Worm (Caenorhabditis elegans) whole organism, young adult: ENCODE data around the gene rsp-1.

Experiments
- B0019.2 ChIP-seq: fragments of 200-800 bp; sonication (Bioruptor generic); conservative IDR thresholded peaks from 2 replicates; pipeline ENCODE4 v1.3.6; 2022; ENCODE audit warnings: missing genetic modification reagents, missing genetic modification characterization, missing compliant biosample characterization
- B0035.1 ChIP-seq: sonication (generic microtip); optimal IDR thresholded peaks from 2 replicates; lab custom pipeline; 2016; ENCODE audit warnings: missing genetic modification characterization, mild to moderate bottlenecking, missing compliant biosample characterization, missing genotype, missing genetic modification reagents
- C17E4.6 ChIP-seq: fragments of 200-800 bp; sonication (Bioruptor generic); IDR thresholded peaks from 2 replicates; pipeline ENCODE4 v1.3.6; 2022; ENCODE audit warnings: missing genetic modification reagents, missing genetic modification characterization, missing compliant biosample characterization
- F39B2.1 ChIP-seq: fragments of 200-800 bp; sonication (Bioruptor generic); IDR thresholded peaks from 2 replicates; pipeline ENCODE4 v1.3.6; 2022; ENCODE audit warnings: missing genetic modification reagents, missing genetic modification characterization, missing compliant biosample characterization
- F55B11.4 ChIP-seq: sonication (generic microtip); optimal IDR thresholded peaks from 2 replicates; lab custom pipeline; 2016; ENCODE audit warnings: missing compliant biosample characterization, missing genetic modification characterization, borderline replicate concordance; ENCODE audit not compliant: insufficient read depth
- F57A8.1 ChIP-seq: fragments of 200-800 bp; sonication (Bioruptor generic); optimal IDR thresholded peaks from 2 replicates; lab custom pipeline; 2018; ENCODE audit warnings: mild to moderate bottlenecking, missing genetic modification characterization, moderate library complexity, missing compliant biosample characterization
- F57C9.4 ChIP-seq: sonication (generic microtip); optimal IDR thresholded peaks from 2 replicates; lab custom pipeline; 2017; ENCODE audit warnings: mild to moderate bottlenecking, missing genetic modification characterization, missing compliant biosample characterization
- K11D2.4 ChIP-seq: fragments of 200-800 bp; sonication (Bioruptor generic); IDR thresholded peaks from 2 replicates; pipeline ENCODE4 v1.3.6; 2022; ENCODE audit warnings: missing genetic modification reagents, missing genetic modification characterization, missing compliant biosample characterization
- K12H6.12 ChIP-seq: fragments of 200-800 bp; sonication (Bioruptor generic); optimal IDR thresholded peaks from 2 replicates; lab custom pipeline; 2018; ENCODE audit warnings: mild to moderate bottlenecking, missing genetic modification characterization, missing compliant biosample characterization
- T26A5.8 ChIP-seq: sonication (generic microtip); optimal IDR thresholded peaks from 2 replicates; lab custom pipeline; 2016; ENCODE audit warnings: missing genetic modification characterization, missing compliant biosample characterization
- Y95B8A.8 ChIP-seq: fragments of 200-800 bp; sonication (Bioruptor generic); IDR thresholded peaks from 2 replicates; pipeline ENCODE4 v1.3.6; 2022; ENCODE audit warnings: missing genetic modification reagents, missing genetic modification characterization, missing compliant biosample characterization
- aptf-2 ChIP-seq: fragments of 200-800 bp; sonication (Bioruptor generic); conservative IDR thresholded peaks from 2 replicates; pipeline ENCODE4 v1.3.6; 2022; ENCODE audit warnings: missing genetic modification reagents, missing genetic modification characterization, missing compliant biosample characterization
- aptf-3 ChIP-seq: fragments of 200-800 bp; sonication (Bioruptor generic); IDR thresholded peaks from 2 replicates; pipeline ENCODE4 v1.3.6; 2022; ENCODE audit warnings: missing genetic modification characterization, missing compliant biosample characterization
- atf-7 ChIP-seq: sonication (generic microtip); optimal IDR thresholded peaks from 2 replicates; lab custom pipeline; 2017; ENCODE audit warnings: mild to moderate bottlenecking, missing genetic modification characterization, missing compliant biosample characterization
- bed-1 ChIP-seq: fragments of 200-800 bp; sonication (Bioruptor generic); IDR thresholded peaks from 2 replicates; pipeline ENCODE4 v1.3.6; 2022; ENCODE audit warnings: missing genetic modification reagents, missing genetic modification characterization, missing compliant biosample characterization
- ccch-3 ChIP-seq: fragments of 200-800 bp; sonication (Bioruptor generic); optimal IDR thresholded peaks from 2 replicates; lab custom pipeline; 2018; ENCODE audit warnings: mild to moderate bottlenecking, missing genetic modification characterization, missing compliant biosample characterization
- ceh-100 ChIP-seq: fragments of 200-800 bp; sonication (Bioruptor generic); IDR thresholded peaks from 2 replicates; pipeline ENCODE4 v1.3.6; 2022; ENCODE audit warnings: missing genetic modification reagents, missing genetic modification characterization, missing compliant biosample characterization
- ceh-27 ChIP-seq: fragments of 200-800 bp; sonication (Bioruptor generic); optimal IDR thresholded peaks from 2 replicates; lab custom pipeline; 2018; ENCODE audit warnings: mild to moderate bottlenecking, missing genetic modification characterization, moderate library complexity, missing compliant biosample characterization
- egrh-3 ChIP-seq: fragments of 200-800 bp; sonication (Bioruptor generic); IDR thresholded peaks from 2 replicates; pipeline ENCODE4 v1.3.6; 2022; ENCODE audit warnings: missing genetic modification reagents, missing genetic modification characterization, missing compliant biosample characterization
- fkh-3 ChIP-seq: sonication (generic microtip); optimal IDR thresholded peaks from 2 replicates; lab custom pipeline; 2016; ENCODE audit warnings: mild to moderate bottlenecking, missing genetic modification characterization, missing compliant biosample characterization
- hlh-12 ChIP-seq: sonication (generic microtip); optimal IDR thresholded peaks from 2 replicates; lab custom pipeline; 2016; ENCODE audit warnings: missing genetic modification characterization, missing compliant biosample characterization
- hsf-1 ChIP-seq: fragments of 200-800 bp; sonication (Bioruptor generic); IDR thresholded peaks from 2 replicates; pipeline ENCODE4 v1.3.6; 2022; ENCODE audit warnings: missing genetic modification reagents, missing genetic modification characterization, missing compliant biosample characterization
- lag-1 ChIP-seq: fragments of 200-800 bp; sonication (Bioruptor generic); IDR thresholded peaks from 2 replicates; pipeline ENCODE4 v1.3.6; 2022; ENCODE audit warnings: missing genetic modification reagents, missing genetic modification characterization, missing compliant biosample characterization
- let-607 ChIP-seq, 2 experiments: fragments of 200-800 bp in 1 of 2; sonication (Bioruptor generic) in 1 of 2; sonication (generic microtip) in 1 of 2; optimal IDR thresholded peaks; 2 replicates each; lab custom pipeline; 2016 to 2018; ENCODE audit warnings: mild to moderate bottlenecking in 2 of 2, missing compliant biosample characterization in 2 of 2, missing genetic modification characterization in 2 of 2, moderate library complexity in 2 of 2, missing genotype in 1 of 2
- lin-54 ChIP-seq: fragments of 200-800 bp; sonication (Bioruptor generic); optimal IDR thresholded peaks from 2 replicates; lab custom pipeline; 2018; ENCODE audit warnings: mild to moderate bottlenecking, missing genetic modification characterization, missing compliant biosample characterization
- lsl-1 ChIP-seq: fragments of 200-800 bp; sonication (Bioruptor generic); optimal IDR thresholded peaks from 2 replicates; lab custom pipeline; 2018; ENCODE audit warnings: mild to moderate bottlenecking, missing genetic modification characterization, moderate library complexity, missing compliant biosample characterization
- madf-10 ChIP-seq: sonication (generic microtip); optimal IDR thresholded peaks from 2 replicates; lab custom pipeline; 2016; ENCODE audit warnings: mild to moderate bottlenecking, missing genetic modification characterization, missing compliant biosample characterization
- madf-6 ChIP-seq: fragments of 200-800 bp; sonication (Bioruptor generic); IDR thresholded peaks from 2 replicates; pipeline ENCODE4 v1.3.6; 2022; ENCODE audit warnings: missing genetic modification reagents, missing genetic modification characterization, missing compliant biosample characterization
- mel-28 ChIP-seq: sonication (generic microtip); optimal IDR thresholded peaks from 2 replicates; lab custom pipeline; 2016; ENCODE audit warnings: borderline replicate concordance, mild to moderate bottlenecking, missing genetic modification characterization, missing compliant biosample characterization
- nhr-120 ChIP-seq: fragments of 200-800 bp; sonication (Bioruptor generic); IDR thresholded peaks from 2 replicates; pipeline ENCODE4 v1.3.6; 2022; ENCODE audit warnings: missing genetic modification characterization, missing compliant biosample characterization
- snpc-3.4 ChIP-seq: sonication (generic microtip); optimal IDR thresholded peaks from 2 replicates; lab custom pipeline; 2017; ENCODE audit warnings: missing genetic modification characterization, mild to moderate bottlenecking, missing compliant biosample characterization, antibody characterized with exemption, moderate library complexity, missing genotype, missing genetic modification reagents
- somi-1 ChIP-seq: fragments of 200-800 bp; sonication (Bioruptor generic); optimal IDR thresholded peaks from 2 replicates; lab custom pipeline; 2018; ENCODE audit warnings: mild to moderate bottlenecking, missing genetic modification characterization, missing compliant biosample characterization
- sptf-2 ChIP-seq: fragments of 200-800 bp; sonication (Bioruptor generic); optimal IDR thresholded peaks from 2 replicates; lab custom pipeline; 2018; ENCODE audit warnings: mild to moderate bottlenecking, missing genetic modification characterization, missing compliant biosample characterization
- tbp1 ChIP-seq: fragments of 200-800 bp; sonication (Bioruptor generic); optimal IDR thresholded peaks from 2 replicates; lab custom pipeline; 2018; ENCODE audit warnings: mild to moderate bottlenecking, missing genetic modification characterization, missing compliant biosample characterization
- zfh-2 ChIP-seq: fragments of 200-800 bp; sonication (Bioruptor generic); conservative IDR thresholded peaks from 2 replicates; pipeline ENCODE4 v1.3.6; 2022; ENCODE audit warnings: missing genetic modification reagents, missing genetic modification characterization, missing compliant biosample characterization
- ztf-18 ChIP-seq: sonication (generic microtip); optimal IDR thresholded peaks from 2 replicates; lab custom pipeline; 2016; ENCODE audit warnings: missing genotype, mild to moderate bottlenecking, missing genetic modification characterization, missing compliant biosample characterization
- ztf-22 ChIP-seq: fragments of 200-800 bp; sonication (Bioruptor generic); optimal IDR thresholded peaks from 2 replicates; lab custom pipeline; 2018; ENCODE audit warnings: mild to moderate bottlenecking, missing genetic modification characterization, moderate library complexity, missing compliant biosample characterization
- ztf-28 ChIP-seq: fragments of 200-800 bp; sonication (Bioruptor generic); IDR thresholded peaks from 2 replicates; pipeline ENCODE4 v1.3.6; 2022; ENCODE audit warnings: missing genetic modification reagents, missing genetic modification characterization, missing compliant biosample characterization
- ztf-3 ChIP-seq: fragments of 200-800 bp; sonication (Bioruptor generic); optimal IDR thresholded peaks from 2 replicates; lab custom pipeline; 2018; ENCODE audit warnings: mild to moderate bottlenecking, missing genetic modification characterization, missing compliant biosample characterization

The rsp-1 gene

DNA sequence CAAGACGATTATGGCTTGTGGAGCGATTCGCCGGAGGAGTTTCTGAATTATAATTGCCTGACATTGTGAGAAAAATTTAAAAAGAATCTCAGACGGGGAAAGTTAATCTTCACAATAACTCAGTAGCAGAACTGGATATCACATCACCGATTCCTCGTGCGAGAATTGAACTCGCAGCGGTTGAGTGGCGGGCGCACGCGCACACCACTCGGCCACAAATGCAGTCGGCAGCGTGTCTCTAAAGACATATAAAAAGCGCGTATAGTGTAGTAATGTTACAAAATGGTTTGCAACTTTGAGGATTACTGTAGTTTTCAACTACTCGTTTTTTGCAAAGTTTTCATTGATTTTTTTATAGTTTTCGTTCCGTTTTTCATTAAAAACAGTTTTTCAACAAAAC lies 31.4 kb downstream of the rsp-1 start (continued):
- TF ChIP-seq hsf-1 (GFP tag; lab: Robert Waterston, UW) (peak; percentile 64; the same call in 1 of the 2 replicates), B0019.2 (GFP tag; lab: Robert Waterston, UW) (peak; percentile 72), madf-10 (tag; lab: Kevin White, UChicago) (peak; percentile 87), ceh-27 (GFP tag; lab: Kevin White, UChicago) (peak; percentile 94), F57C9.4 (peak; percentile 72), snpc-3.4 (tag; lab: Kevin White, UChicago) (peak; percentile 93), ztf-18 (tag; lab: Kevin White, UChicago) (peak; percentile 89), atf-7 (tag; lab: Kevin White, UChicago) (peak; percentile 86), lsl-1 (GFP tag; lab: Kevin White, UChicago) (peak; percentile 82), ztf-22 (GFP tag; lab: Kevin White, UChicago) (peak; percentile 57), egrh-3 (peak; percentile 50), mel-28 (tag; lab: Kevin White, UChicago) (peak; percentile 70), K11D2.4 (GFP tag; lab: Robert Waterston, UW) (peak; percentile 72), K12H6.12 (tag; lab: Kevin White, UChicago) (peak; percentile 77), C17E4.6 (GFP tag; lab: Robert Waterston, UW) (peak; percentile 69), madf-6 (peak; percentile 86), aptf-2 (0 out of 2 replicates have a peak, but pooled peaks have one; percentile 58), F39B2.1 (GFP tag; lab: Robert Waterston, UW) (peak; percentile 85; the same call in 1 of the 2 replicates), tbp1 (GFP tag; lab: Kevin White, UChicago) (peak; percentile 100), ccch-3 (GFP tag; lab: Kevin White, UChicago) (peak; percentile 67), lin-54 (GFP tag; lab: Kevin White, UChicago) (peak; percentile 81), ceh-100 (peak; percentile 82), fkh-3 (peak; percentile 97), F57A8.1 (peak; percentile 98), ztf-3 (GFP tag; lab: Kevin White, UChicago) (peak; percentile 41), F55B11.4 (tag; lab: Kevin White, UChicago) (no peak), T26A5.8 (tag; lab: Kevin White, UChicago) (peak; percentile 94), B0035.1 (tag; lab: Kevin White, UChicago) (peak; percentile 76), aptf-3 (GFP tag; lab: Robert Waterston, UW) (0 out of 2 replicates have a peak, but pooled peaks have one; percentile 58), nhr-120 (GFP tag; lab: Robert Waterston, UW) (peak; percentile 97), hlh-12 (tag; lab: Kevin White, UChicago) (peak; percentile 85), ztf-28 (GFP tag; lab: Robert Waterston, UW) (peak; percentile 75; the same call in 1 of the 2 replicates), Y95B8A.8 (GFP tag; lab: Robert Waterston, UW) (0 out of 2 replicates have a peak, but pooled peaks have one; percentile 31), sptf-2 (GFP tag; lab: Kevin White, UChicago) (peak; percentile 98), lag-1 (GFP tag; lab: Robert Waterston, UW) (peak; percentile 87; the same call in 1 of the 2 replicates), zfh-2 (GFP tag; lab: Robert Waterston, UW) (peak; percentile 83), bed-1 (GFP tag; lab: Robert Waterston, UW) (peak; percentile 87; the same call in 1 of the 2 replicates), let-607 (tag; optimal IDR thresholded peaks at IDR 0.05; lab: Kevin White, UChicago) (peak; percentile 67 to 78)

DNA sequence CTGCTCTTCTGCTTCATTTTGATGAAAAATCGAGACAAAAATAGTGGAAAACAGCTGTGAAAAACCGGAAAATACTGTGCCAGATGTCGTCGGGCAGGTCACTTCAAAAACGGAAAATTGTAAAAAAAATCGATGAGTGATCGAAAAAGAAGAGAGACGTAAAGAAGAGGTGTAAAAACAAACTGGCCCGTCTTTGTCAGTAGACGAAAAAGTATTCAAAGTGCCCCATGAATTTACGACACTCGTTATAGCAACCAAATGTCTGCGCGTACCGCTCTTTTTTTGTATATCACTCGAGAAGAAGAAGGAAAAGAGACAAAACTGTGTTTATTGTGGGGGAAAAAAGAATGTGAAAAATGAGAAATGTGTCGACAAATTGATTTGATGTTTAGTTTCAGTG lies 32.0 kb downstream of the rsp-1 start, which contains the start of gene twk-5:
Gene twk-5, minus strand, starts transcription at position 101 of the 400 bp plus-strand sequence.
- TF ChIP-seq F55B11.4 (tag; lab: Kevin White, UChicago) = no peak
- TF ChIP-seq somi-1 (GFP tag; lab: Kevin White, UChicago) = no peak
